Fruit fly (Drosophila melanogaster) whole organism, embryonic: ENCODE measurements around the gene CG33235.

Experiments used
- Antp ChIP-seq: fragments of 200-800 bp; sonication (Bioruptor generic); optimal IDR thresholded peaks from 3 replicates; lab custom pipeline; 2016; ENCODE audit warnings: missing biosample characterization, missing genetic modification characterization
- CG15696 ChIP-seq: fragments of 200-800 bp; sonication (Bioruptor generic); optimal IDR thresholded peaks from 2 replicates; lab custom pipeline; 2019; ENCODE audit warnings: missing biosample characterization, mild to moderate bottlenecking, missing genetic modification characterization, moderate library complexity
- fd64A ChIP-seq: fragments of 200-800 bp; sonication (Bioruptor generic); optimal IDR thresholded peaks from 3 replicates; lab custom pipeline; 2018; ENCODE audit warnings: missing biosample characterization, mild to moderate bottlenecking, missing genetic modification characterization
- luna ChIP-seq: fragments of 200-800 bp; sonication (Bioruptor generic); optimal IDR thresholded peaks from 2 replicates; lab custom pipeline; 2016; ENCODE audit warnings: missing biosample characterization, missing genetic modification characterization
- vvl ChIP-seq: fragments of 200-800 bp; sonication (Bioruptor generic); IDR thresholded peaks from 2 replicates; pipeline ENCODE4 v1.3.6; 2022; ENCODE audit warnings: missing biosample characterization, missing genetic modification characterization

DNA sequence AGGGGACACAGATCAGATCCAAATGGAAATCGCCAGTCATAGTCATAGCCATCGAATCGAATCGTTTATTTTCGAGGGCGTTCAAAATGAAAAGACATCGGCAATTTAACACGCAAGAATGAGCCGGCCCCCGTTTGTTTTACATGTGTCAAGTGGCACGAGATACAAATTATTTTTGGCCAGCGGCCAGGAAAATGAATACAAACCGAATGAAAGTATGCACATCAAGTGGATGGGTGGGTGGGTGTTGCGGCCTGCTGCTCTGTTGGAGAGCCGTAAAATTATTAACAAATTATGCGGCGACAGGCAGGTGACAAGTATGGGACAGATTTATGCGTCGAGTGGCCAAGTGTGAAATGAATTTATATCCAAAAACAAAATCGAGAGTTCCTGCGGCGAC lies 27.3 kb downstream of the CG33235 start:
- TF ChIP-seq fd64A (GFP tag; lab: Kevin White, UChicago): no peak
- no peak for TF ChIP-seq Antp
- TF ChIP-seq luna: no peak
- TF ChIP-seq CG15696 (tag; lab: Kevin White, UChicago): no peak
- TF ChIP-seq vvl (GFP tag; lab: Robert Waterston, UW): no peak
